Worm (Caenorhabditis elegans) whole organism, young adult: Measurements from ENCODE around the gene cul-5.

Experiments used
- B0019.2 ChIP-seq: fragments of 200-800 bp; sonication (Bioruptor generic); conservative IDR thresholded peaks from 2 replicates; pipeline ENCODE4 v1.3.6; 2022; ENCODE audit warnings: missing genetic modification reagents, missing genetic modification characterization, missing compliant biosample characterization
- C17E4.6 ChIP-seq: fragments of 200-800 bp; sonication (Bioruptor generic); IDR thresholded peaks from 2 replicates; pipeline ENCODE4 v1.3.6; 2022; ENCODE audit warnings: missing genetic modification reagents, missing genetic modification characterization, missing compliant biosample characterization
- F10E7.11 ChIP-seq: sonication (generic microtip); optimal IDR thresholded peaks from 2 replicates; lab custom pipeline; 2017; ENCODE audit warnings: mild to moderate bottlenecking, missing genetic modification characterization, moderate library complexity, missing compliant biosample characterization
- F22D6.2 ChIP-seq: sonication (generic microtip); optimal IDR thresholded peaks from 2 replicates; lab custom pipeline; 2016; ENCODE audit warnings: mild to moderate bottlenecking, missing genetic modification characterization, missing compliant biosample characterization
- F55B11.4 ChIP-seq: sonication (generic microtip); optimal IDR thresholded peaks from 2 replicates; lab custom pipeline; 2016; ENCODE audit warnings: missing compliant biosample characterization, missing genetic modification characterization, borderline replicate concordance; ENCODE audit not compliant: insufficient read depth
- K12H6.12 ChIP-seq: fragments of 200-800 bp; sonication (Bioruptor generic); optimal IDR thresholded peaks from 2 replicates; lab custom pipeline; 2018; ENCODE audit warnings: mild to moderate bottlenecking, missing genetic modification characterization, missing compliant biosample characterization
- T07F8.4 ChIP-seq: sonication (generic microtip); optimal IDR thresholded peaks from 2 replicates; lab custom pipeline; 2016; ENCODE audit warnings: mild to moderate bottlenecking, missing genetic modification characterization, moderate library complexity, missing compliant biosample characterization
- Y67H2A.10 ChIP-seq: fragments of 200-800 bp; sonication (Bioruptor generic); conservative IDR thresholded peaks from 2 replicates; pipeline ENCODE4 v1.3.6; 2022; ENCODE audit warnings: missing genetic modification reagents, missing genetic modification characterization, missing compliant biosample characterization
- akir-1 ChIP-seq: fragments of 200-800 bp; sonication (Bioruptor generic); optimal IDR thresholded peaks from 2 replicates; lab custom pipeline; 2018; ENCODE audit warnings: mild to moderate bottlenecking, missing genetic modification characterization, moderate library complexity, missing compliant biosample characterization
- aptf-3 ChIP-seq: fragments of 200-800 bp; sonication (Bioruptor generic); IDR thresholded peaks from 2 replicates; pipeline ENCODE4 v1.3.6; 2022; ENCODE audit warnings: missing genetic modification characterization, missing compliant biosample characterization
- atf-7 ChIP-seq: sonication (generic microtip); optimal IDR thresholded peaks from 2 replicates; lab custom pipeline; 2017; ENCODE audit warnings: mild to moderate bottlenecking, missing genetic modification characterization, missing compliant biosample characterization
- athp-1 ChIP-seq: sonication (generic microtip); optimal IDR thresholded peaks from 2 replicates; lab custom pipeline; 2017; ENCODE audit warnings: mild to moderate bottlenecking, missing genetic modification characterization, missing compliant biosample characterization
- ccch-3 ChIP-seq: fragments of 200-800 bp; sonication (Bioruptor generic); optimal IDR thresholded peaks from 2 replicates; lab custom pipeline; 2018; ENCODE audit warnings: mild to moderate bottlenecking, missing genetic modification characterization, missing compliant biosample characterization
- cebp-1 ChIP-seq, 2 experiments: fragments of 200-800 bp in 1 of 2; sonication (Bioruptor generic) in 1 of 2; sonication (generic microtip) in 1 of 2; IDR thresholded peaks in 1 of 2; optimal IDR thresholded peaks in 1 of 2; 2 replicates each; pipeline versions ENCODE4 v1.3.6 to Lab custom; 2017 to 2022; ENCODE audit warnings: missing compliant biosample characterization in 2 of 2, missing genetic modification characterization in 2 of 2, mild to moderate bottlenecking in 1 of 2, missing genetic modification reagents in 1 of 2, moderate library complexity in 1 of 2
- ceh-40 ChIP-seq: fragments of 200-800 bp; sonication (Bioruptor generic); IDR thresholded peaks from 2 replicates; pipeline ENCODE4 v1.3.6; 2022; ENCODE audit warnings: missing genetic modification characterization, missing compliant biosample characterization
- ceh-58 ChIP-seq: fragments of 200-800 bp; sonication (Bioruptor generic); IDR thresholded peaks from 2 replicates; pipeline ENCODE4 v1.3.6; 2022; ENCODE audit warnings: missing genetic modification characterization, missing compliant biosample characterization
- dox-1 ChIP-seq: fragments of 200-800 bp; sonication (Bioruptor generic); IDR thresholded peaks from 2 replicates; pipeline ENCODE4 v1.3.6; 2022; ENCODE audit warnings: missing genetic modification reagents, missing genetic modification characterization, missing compliant biosample characterization
- ets-4 ChIP-seq: fragments of 200-800 bp; sonication (Bioruptor generic); optimal IDR thresholded peaks from 2 replicates; lab custom pipeline; 2018; ENCODE audit warnings: mild to moderate bottlenecking, missing genetic modification characterization, missing compliant biosample characterization
- fkh-3 ChIP-seq: sonication (generic microtip); optimal IDR thresholded peaks from 2 replicates; lab custom pipeline; 2016; ENCODE audit warnings: mild to moderate bottlenecking, missing genetic modification characterization, missing compliant biosample characterization
- gei-17 ChIP-seq: fragments of 200-800 bp; sonication (Bioruptor generic); optimal IDR thresholded peaks from 2 replicates; lab custom pipeline; 2018; ENCODE audit warnings: mild to moderate bottlenecking, missing genetic modification characterization, missing compliant biosample characterization
- hlh-26 ChIP-seq: fragments of 200-800 bp; sonication (Bioruptor generic); conservative IDR thresholded peaks from 2 replicates; pipeline ENCODE4 v1.3.6; 2022; ENCODE audit warnings: missing genetic modification reagents, missing genetic modification characterization, missing compliant biosample characterization
- hrde-1 ChIP-seq: sonication (generic microtip); optimal IDR thresholded peaks from 2 replicates; lab custom pipeline; 2016; ENCODE audit warnings: missing genetic modification characterization, mild to moderate bottlenecking, missing compliant biosample characterization, moderate library complexity, missing genotype, missing genetic modification reagents, borderline replicate concordance
- hsf-1 ChIP-seq: fragments of 200-800 bp; sonication (Bioruptor generic); IDR thresholded peaks from 2 replicates; pipeline ENCODE4 v1.3.6; 2022; ENCODE audit warnings: missing genetic modification reagents, missing genetic modification characterization, missing compliant biosample characterization
- let-526 ChIP-seq: fragments of 200-800 bp; sonication (Bioruptor generic); IDR thresholded peaks from 2 replicates; pipeline ENCODE4 v1.3.6; 2022; ENCODE audit warnings: missing genetic modification reagents, missing genetic modification characterization, missing compliant biosample characterization
- lin-35 ChIP-seq, 3 experiments: fragments of 150-350 bp in 2 of 3; sonication (generic microtip) in 1 of 3; optimal IDR thresholded peaks; 2 replicates each; lab custom pipeline; 2014 to 2018; ENCODE audit warnings: missing biosample characterization in 3 of 3, missing genetic modification characterization in 3 of 3, missing genetic modification reagents in 3 of 3
- lin-54 ChIP-seq: fragments of 200-800 bp; sonication (Bioruptor generic); optimal IDR thresholded peaks from 2 replicates; lab custom pipeline; 2018; ENCODE audit warnings: mild to moderate bottlenecking, missing genetic modification characterization, missing compliant biosample characterization
- lsy-27 ChIP-seq: sonication (generic microtip); optimal IDR thresholded peaks from 2 replicates; lab custom pipeline; 2017; ENCODE audit warnings: missing genetic modification characterization, mild to moderate bottlenecking, missing compliant biosample characterization, antibody characterized with exemption, missing genotype, borderline replicate concordance; ENCODE audit not compliant: insufficient read depth
- madf-6 ChIP-seq: fragments of 200-800 bp; sonication (Bioruptor generic); IDR thresholded peaks from 2 replicates; pipeline ENCODE4 v1.3.6; 2022; ENCODE audit warnings: missing genetic modification reagents, missing genetic modification characterization, missing compliant biosample characterization
- nfya-2 ChIP-seq: fragments of 200-800 bp; sonication (Bioruptor generic); IDR thresholded peaks from 2 replicates; pipeline ENCODE4 v1.3.6; 2022; ENCODE audit warnings: missing genetic modification reagents, missing genetic modification characterization, missing compliant biosample characterization
- nfyb-1 ChIP-seq: fragments of 200-800 bp; sonication (Bioruptor generic); IDR thresholded peaks from 2 replicates; pipeline ENCODE4 v1.3.6; 2022; ENCODE audit warnings: missing genetic modification reagents, missing genetic modification characterization, missing compliant biosample characterization
- nhr-90 ChIP-seq: sonication (generic microtip); optimal IDR thresholded peaks from 2 replicates; lab custom pipeline; 2016; ENCODE audit warnings: missing genotype, mild to moderate bottlenecking, missing genetic modification characterization, missing compliant biosample characterization
- pha-4 ChIP-seq: fragments of 150-350 bp; sonication (generic microtip); optimal IDR thresholded peaks from 2 replicates; lab custom pipeline; 2014; ENCODE audit warnings: missing biosample characterization, missing genetic modification reagents, missing genetic modification characterization
- rec-8 ChIP-seq, 2 experiments: sonication (generic microtip); optimal IDR thresholded peaks; 2 replicates each; lab custom pipeline; 2016; ENCODE audit warnings: mild to moderate bottlenecking in 2 of 2, missing genetic modification characterization in 2 of 2, missing genetic modification reagents in 2 of 2, missing genotype in 2 of 2, missing biosample characterization in 1 of 2, missing compliant biosample characterization in 1 of 2, moderate library complexity in 1 of 2
- tbp1 ChIP-seq: fragments of 200-800 bp; sonication (Bioruptor generic); optimal IDR thresholded peaks from 2 replicates; lab custom pipeline; 2018; ENCODE audit warnings: mild to moderate bottlenecking, missing genetic modification characterization, missing compliant biosample characterization
- tbx-9 ChIP-seq: sonication (generic microtip); optimal IDR thresholded peaks from 2 replicates; lab custom pipeline; 2016; ENCODE audit warnings: borderline replicate concordance, missing genetic modification characterization, inconsistent platforms, missing compliant biosample characterization
- ztf-25 ChIP-seq: fragments of 200-800 bp; sonication (Bioruptor generic); IDR thresholded peaks from 2 replicates; pipeline ENCODE4 v1.3.6; 2022; ENCODE audit warnings: missing genetic modification reagents, missing genetic modification characterization, missing compliant biosample characterization
- ztf-3 ChIP-seq: fragments of 200-800 bp; sonication (Bioruptor generic); optimal IDR thresholded peaks from 2 replicates; lab custom pipeline; 2018; ENCODE audit warnings: mild to moderate bottlenecking, missing genetic modification characterization, missing compliant biosample characterization

The cul-5 gene

ce11 chrV:10206502-10206901, 27.2 kb downstream of the cul-5 start, which contains the start of gene rpc-25:
Gene rpc-25, minus strand, starts transcription at chrV:10206602.
- TF ChIP-seq hrde-1 (tag; lab: Kevin White, UChicago) = peak; percentile 19
- no peak for TF ChIP-seq ccch-3
- TF ChIP-seq F22D6.2 (tag; lab: Kevin White, UChicago) = no peak
- 0 out of 2 replicates have a peak, but pooled peaks have one; percentile 24 for TF ChIP-seq madf-6 (GFP tag; lab: Robert Waterston, UW)
- TF ChIP-seq hsf-1 = no peak
- TF ChIP-seq F10E7.11 = no peak
- no peak for TF ChIP-seq pha-4 (tag; lab: Kevin White, UChicago)

ce11 chrV:10210244-10210643, 30.9 kb downstream of the cul-5 start, which contains the start of gene tftc-3:
Gene tftc-3, minus strand, starts transcription at chrV:10210344.
- no peak for TF ChIP-seq C17E4.6 (GFP tag; lab: Robert Waterston, UW)
- TF ChIP-seq aptf-3 (GFP tag; lab: Robert Waterston, UW) = no peak
- no peak for TF ChIP-seq dox-1
- no peak for TF ChIP-seq lsy-27 (tag; lab: Kevin White, UChicago)
- TF ChIP-seq T07F8.4 (tag; lab: Kevin White, UChicago) = no peak
- no peak for TF ChIP-seq K12H6.12 (tag; lab: Kevin White, UChicago)
- TF ChIP-seq lin-54 (GFP tag; lab: Kevin White, UChicago) = no peak
- no peak for TF ChIP-seq gei-17 (GFP tag; lab: Kevin White, UChicago)
- no peak for TF ChIP-seq ztf-3
- no peak for TF ChIP-seq tbp1 (GFP tag; lab: Kevin White, UChicago)
- no peak for TF ChIP-seq ztf-25 (GFP tag; lab: Robert Waterston, UW)
- TF ChIP-seq nhr-90 = no peak

- TF ChIP-seq ceh-40 (GFP tag; lab: Robert Waterston, UW) (no peak), nfyb-1 (no peak), hlh-26 (no peak), athp-1 (no peak), ceh-58 (GFP tag; lab: Robert Waterston, UW) (no peak), tbx-9 (tag; lab: Kevin White, UChicago) (no peak), atf-7 (no peak), akir-1 (GFP tag; lab: Kevin White, UChicago) (no peak), let-526 (GFP tag; lab: Robert Waterston, UW) (no peak), rec-8 (tag; optimal IDR thresholded peaks at IDR 0.05; lab: Kevin White, UChicago) (no peak), F55B11.4 (tag; lab: Kevin White, UChicago) (no peak), cebp-1 (GFP tag; IDR thresholded peaks at IDR 0.05; lab: Robert Waterston, UW) (no peak), cebp-1 (tag; optimal IDR thresholded peaks at IDR 0.05; lab: Kevin White, UChicago) (no peak), nfya-2 (no peak), fkh-3 (tag; lab: Kevin White, UChicago) (no peak), C17E4.6 (GFP tag; lab: Robert Waterston, UW) (no peak), hrde-1 (tag; lab: Kevin White, UChicago) (no peak), Y67H2A.10 (no peak), lin-35 (GFP tag; optimal IDR thresholded peaks at IDR 0.05; lab: Kevin White, UChicago) (no peak), B0019.2 (GFP tag; lab: Robert Waterston, UW) (no peak), ets-4 (GFP tag; lab: Kevin White, UChicago) (no peak)
These were observed 32.7 kb downstream of the cul-5 start, which contains the start of gene zhit-3 for ce11 chrV:10212027-10212426. Gene zhit-3, minus strand, starts transcription at chrV:10212127.
